Fruit fly (Drosophila melanogaster) whole organism, prepupa: ENCODE data around the gene CG2962.

Experiments used
- Blimp-1 ChIP-seq: fragments of 200-800 bp; sonication (Bioruptor generic); optimal IDR thresholded peaks from 3 replicates; lab custom pipeline; 2017; ENCODE audit warnings: missing biosample characterization, missing genetic modification characterization, mild to moderate bottlenecking, moderate library complexity, missing genetic modification reagents
- CG10631 ChIP-seq: fragments of 200-800 bp; sonication (Bioruptor generic); optimal IDR thresholded peaks from 2 replicates; lab custom pipeline; 2016; ENCODE audit warnings: missing biosample characterization, missing genetic modification characterization
- CG10669 ChIP-seq: fragments of 200-800 bp; sonication (Bioruptor generic); optimal IDR thresholded peaks from 3 replicates; lab custom pipeline; 2018; ENCODE audit warnings: missing biosample characterization, mild to moderate bottlenecking, missing genetic modification characterization, moderate library complexity
- CG11294 ChIP-seq: fragments of 200-800 bp; sonication (Bioruptor generic); IDR thresholded peaks from 2 replicates; pipeline ENCODE4 v1.3.6; 2022; ENCODE audit warnings: missing biosample characterization, missing genetic modification characterization
- CG15336 ChIP-seq: fragments of 200-800 bp; sonication (Bioruptor generic); IDR thresholded peaks from 2 replicates; pipeline ENCODE4 v1.3.6; 2022; ENCODE audit warnings: missing biosample characterization, missing genetic modification characterization
- CG3032 ChIP-seq: fragments of 200-800 bp; optimal IDR thresholded peaks from 2 replicates; lab custom pipeline; 2019; ENCODE audit warnings: missing biosample characterization, mild to moderate bottlenecking, missing genetic modification characterization, moderate library complexity
- CG31627 ChIP-seq: fragments of 200-800 bp; sonication (Bioruptor generic); optimal IDR thresholded peaks from 3 replicates; lab custom pipeline; 2016; ENCODE audit warnings: missing biosample characterization, missing genetic modification characterization
- CG32006 ChIP-seq: fragments of 200-800 bp; sonication (Bioruptor generic); optimal IDR thresholded peaks from 3 replicates; lab custom pipeline; 2017; ENCODE audit warnings: missing biosample characterization, mild to moderate bottlenecking, missing genetic modification characterization
- CG3919 ChIP-seq: fragments of 200-800 bp; sonication (Bioruptor generic); optimal IDR thresholded peaks from 3 replicates; lab custom pipeline; 2016; ENCODE audit warnings: missing biosample characterization, missing genetic modification characterization
- CG6163 ChIP-seq: fragments of 200-800 bp; sonication (Bioruptor generic); IDR thresholded peaks from 3 replicates; pipeline ENCODE4 v1.3.6; 2022; ENCODE audit warnings: missing biosample characterization, missing genetic modification characterization
- CG6276 ChIP-seq: fragments of 200-800 bp; sonication (Bioruptor generic); optimal IDR thresholded peaks from 2 replicates; lab custom pipeline; 2017; ENCODE audit warnings: missing biosample characterization, mild to moderate bottlenecking, missing genetic modification characterization
- CG6792 ChIP-seq: fragments of 200-800 bp; sonication (Bioruptor generic); optimal IDR thresholded peaks from 3 replicates; lab custom pipeline; 2016; ENCODE audit warnings: missing biosample characterization, missing genetic modification characterization
- CG6808 ChIP-seq: fragments of 200-800 bp; sonication (Bioruptor generic); optimal IDR thresholded peaks from 3 replicates; lab custom pipeline; 2017; ENCODE audit warnings: missing biosample characterization, missing genetic modification characterization, mild to moderate bottlenecking, moderate library complexity, missing genetic modification reagents
- CG6854 ChIP-seq: fragments of 200-800 bp; sonication (Bioruptor generic); optimal IDR thresholded peaks from 2 replicates; lab custom pipeline; 2017; ENCODE audit warnings: missing biosample characterization, mild to moderate bottlenecking, missing genetic modification characterization
- CG7368 ChIP-seq: fragments of 200-800 bp; sonication (Bioruptor generic); optimal IDR thresholded peaks from 3 replicates; lab custom pipeline; 2016; ENCODE audit warnings: missing biosample characterization, missing genetic modification characterization
- CG8319 ChIP-seq: fragments of 200-800 bp; sonication (Bioruptor generic); optimal IDR thresholded peaks from 3 replicates; lab custom pipeline; 2016; ENCODE audit warnings: missing biosample characterization, missing genetic modification characterization
- CG9139 ChIP-seq: fragments of 200-800 bp; sonication (Bioruptor generic); optimal IDR thresholded peaks from 3 replicates; lab custom pipeline; 2017; ENCODE audit warnings: missing biosample characterization, mild to moderate bottlenecking, missing genetic modification characterization
- Eip75B ChIP-seq: fragments of 200-800 bp; sonication (Bioruptor generic); optimal IDR thresholded peaks from 3 replicates; lab custom pipeline; 2016; ENCODE audit warnings: missing biosample characterization, missing genetic modification characterization
- Eip78C ChIP-seq: fragments of 200-800 bp; sonication (Bioruptor generic); peaks from one replicate; lab custom pipeline; 2016; ENCODE audit warnings: missing biosample characterization, missing genetic modification characterization
- Eip93F ChIP-seq: fragments of 200-800 bp; sonication (Bioruptor generic); optimal IDR thresholded peaks from 2 replicates; lab custom pipeline; 2016; ENCODE audit warnings: missing biosample characterization, mild to moderate bottlenecking, missing genetic modification characterization
- Ets21C ChIP-seq: fragments of 200-800 bp; sonication (Bioruptor generic); optimal IDR thresholded peaks from 3 replicates; lab custom pipeline; 2016; ENCODE audit warnings: missing biosample characterization, missing genetic modification characterization
- Hr38 ChIP-seq: sonication (Bioruptor generic); optimal IDR thresholded peaks from 2 replicates; lab custom pipeline; 2016; ENCODE audit warnings: missing biosample characterization, missing genetic modification characterization
- Hr39 ChIP-seq: fragments of 200-800 bp; sonication (Bioruptor generic); optimal IDR thresholded peaks from 2 replicates; lab custom pipeline; 2016; ENCODE audit warnings: missing biosample characterization, missing genetic modification characterization
- Met ChIP-seq: fragments of 200-800 bp; sonication (Bioruptor generic); optimal IDR thresholded peaks from 3 replicates; lab custom pipeline; 2016; ENCODE audit warnings: missing biosample characterization, missing genetic modification characterization
- OdsH ChIP-seq: fragments of 200-800 bp; sonication (Bioruptor generic); optimal IDR thresholded peaks from 3 replicates; lab custom pipeline; 2016; ENCODE audit warnings: missing biosample characterization, missing genetic modification characterization
- Sox102F ChIP-seq: fragments of 200-800 bp; sonication (Bioruptor generic); optimal IDR thresholded peaks from 2 replicates; lab custom pipeline; 2016; ENCODE audit warnings: missing biosample characterization, mild to moderate bottlenecking, missing genetic modification characterization
- Sox14 ChIP-seq: fragments of 200-800 bp; sonication (Bioruptor generic); optimal IDR thresholded peaks from 3 replicates; lab custom pipeline; 2016; ENCODE audit warnings: missing biosample characterization, missing genetic modification characterization
- Sox15 ChIP-seq: fragments of 200-800 bp; sonication (Bioruptor generic); optimal IDR thresholded peaks from 3 replicates; lab custom pipeline; 2016; ENCODE audit warnings: missing biosample characterization, missing genetic modification characterization
- achi ChIP-seq: fragments of 200-800 bp; sonication (Bioruptor generic); optimal IDR thresholded peaks from 3 replicates; lab custom pipeline; 2016; ENCODE audit warnings: missing biosample characterization, missing genetic modification characterization
- cyc ChIP-seq: fragments of 200-800 bp; sonication (Bioruptor generic); optimal IDR thresholded peaks from 3 replicates; lab custom pipeline; 2016; ENCODE audit warnings: missing biosample characterization, missing genetic modification characterization
- dac ChIP-seq: fragments of 200-800 bp; sonication (Bioruptor generic); optimal IDR thresholded peaks from 2 replicates; lab custom pipeline; 2017; ENCODE audit warnings: missing biosample characterization, mild to moderate bottlenecking, missing genetic modification characterization
- fd59A ChIP-seq: fragments of 200-800 bp; sonication (Bioruptor generic); optimal IDR thresholded peaks from 2 replicates; lab custom pipeline; 2017; ENCODE audit warnings: missing biosample characterization, mild to moderate bottlenecking, missing genetic modification characterization, missing genetic modification reagents
- fd85E ChIP-seq: fragments of 200-800 bp; sonication (Bioruptor generic); optimal IDR thresholded peaks from 3 replicates; lab custom pipeline; 2016; ENCODE audit warnings: missing biosample characterization, missing genetic modification characterization
- fkh ChIP-seq: fragments of 200-800 bp; sonication (Bioruptor generic); optimal IDR thresholded peaks from 3 replicates; lab custom pipeline; 2017; ENCODE audit warnings: missing biosample characterization, mild to moderate bottlenecking, missing genetic modification characterization, moderate library complexity
- net ChIP-seq: fragments of 200-800 bp; sonication (Bioruptor generic); optimal IDR thresholded peaks from 3 replicates; lab custom pipeline; 2016; ENCODE audit warnings: missing biosample characterization, missing genetic modification characterization
- pdm3 ChIP-seq: fragments of 200-800 bp; sonication (Bioruptor generic); optimal IDR thresholded peaks from 3 replicates; lab custom pipeline; 2016; ENCODE audit warnings: missing biosample characterization, missing genetic modification characterization
- salr ChIP-seq, 2 experiments: fragments of 200-800 bp; sonication (Bioruptor generic); optimal IDR thresholded peaks; 3 replicates each; lab custom pipeline; 2016 to 2018; ENCODE audit warnings: missing biosample characterization in 2 of 2, missing genetic modification characterization in 2 of 2, mild to moderate bottlenecking in 1 of 2
- spab ChIP-seq: fragments of 200-800 bp; sonication (Bioruptor generic); optimal IDR thresholded peaks from 2 replicates; lab custom pipeline; 2017; ENCODE audit warnings: missing biosample characterization, mild to moderate bottlenecking, missing genetic modification characterization, missing genetic modification reagents
- ss ChIP-seq, 2 experiments: fragments of 200-800 bp; sonication (Bioruptor generic); optimal IDR thresholded peaks; 2 replicates in 1 of 2; 3 replicates in 1 of 2; lab custom pipeline; 2017 to 2018; ENCODE audit warnings: mild to moderate bottlenecking in 2 of 2, missing biosample characterization in 2 of 2, missing genetic modification characterization in 2 of 2, moderate library complexity in 1 of 2
- svp ChIP-seq: fragments of 200-800 bp; sonication (Bioruptor generic); peaks from one replicate; lab custom pipeline; 2016; ENCODE audit warnings: missing biosample characterization, missing genetic modification characterization
- vri ChIP-seq: fragments of 200-800 bp; sonication (Bioruptor generic); optimal IDR thresholded peaks from 3 replicates; lab custom pipeline; 2016; ENCODE audit warnings: missing biosample characterization, mild to moderate bottlenecking, missing genetic modification characterization

Gene CG2962

DNA sequence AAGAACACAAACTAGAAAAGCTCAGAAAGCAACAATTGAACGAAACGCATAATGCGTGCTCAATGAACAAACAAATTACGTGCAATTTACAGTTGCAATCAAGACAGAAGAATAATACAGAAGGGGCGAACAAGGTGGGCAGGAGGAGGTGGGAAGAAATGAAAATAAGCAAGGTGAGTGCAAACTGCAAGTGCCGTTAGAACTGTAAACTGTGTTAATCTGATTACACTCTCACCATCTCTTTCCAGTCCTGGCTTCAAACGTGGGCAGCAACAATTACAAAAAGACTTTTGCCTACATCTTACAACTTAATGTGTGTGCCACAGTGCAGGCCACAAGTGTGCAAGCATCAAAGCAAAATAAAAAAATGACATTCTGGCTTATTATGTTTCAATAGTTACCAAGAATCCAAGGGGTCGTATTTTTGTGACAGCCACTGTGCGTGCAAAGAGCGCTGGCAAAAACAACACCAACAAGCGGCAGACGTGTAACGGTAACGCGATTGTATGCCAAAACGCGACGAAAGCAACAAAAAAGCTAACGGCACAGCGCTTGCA is 6.0 kb downstream of the CG2962 start (continued):
- TF ChIP-seq salr (GFP tag; optimal IDR thresholded peaks at IDR 0.05; lab: Kevin White, UChicago) (peak in 1 of 2 experiments; percentile 27), cyc (GFP tag; lab: Kevin White, UChicago) (peak; percentile 54), ss (GFP tag; optimal IDR thresholded peaks at IDR 0.05; lab: Kevin White, UChicago) (no peak), CG6792 (GFP tag; lab: Kevin White, UChicago) (peak; percentile 22), CG3032 (no peak), Eip93F (GFP tag; lab: Kevin White, UChicago) (no peak), svp (GFP tag; lab: Kevin White, UChicago) (no peak), CG6276 (GFP tag; lab: Kevin White, UChicago) (peak; percentile 41), Eip75B (no peak), Sox102F (GFP tag; lab: Kevin White, UChicago) (peak; percentile 44), achi (GFP tag; lab: Kevin White, UChicago) (peak; percentile 22), CG10631 (GFP tag; lab: Kevin White, UChicago) (peak; percentile 7), CG6163 (GFP tag; lab: Robert Waterston, UW) (peak; percentile 66; the same call in 2 of the 3 replicates), spab (GFP tag; lab: Kevin White, UChicago) (no peak), CG7368 (GFP tag; lab: Kevin White, UChicago) (peak; percentile 59), CG11294 (GFP tag; lab: Robert Waterston, UW) (peak; percentile 25; the same call in 1 of the 2 replicates), Eip78C (GFP tag; lab: Kevin White, UChicago) (peak; percentile 86), CG10669 (GFP tag; lab: Kevin White, UChicago) (peak; percentile 15), Hr39 (peak; percentile 67), pdm3 (GFP tag; lab: Kevin White, UChicago) (peak; percentile 40), CG15336 (GFP tag; lab: Robert Waterston, UW) (peak; percentile 64), OdsH (peak; percentile 58), CG6854 (GFP tag; lab: Kevin White, UChicago) (no peak), CG9139 (no peak), fd59A (GFP tag; lab: Kevin White, UChicago) (no peak), fkh (GFP tag; lab: Kevin White, UChicago) (no peak), Ets21C (GFP tag; lab: Kevin White, UChicago) (peak; percentile 53), Blimp-1 (no peak)

DNA sequence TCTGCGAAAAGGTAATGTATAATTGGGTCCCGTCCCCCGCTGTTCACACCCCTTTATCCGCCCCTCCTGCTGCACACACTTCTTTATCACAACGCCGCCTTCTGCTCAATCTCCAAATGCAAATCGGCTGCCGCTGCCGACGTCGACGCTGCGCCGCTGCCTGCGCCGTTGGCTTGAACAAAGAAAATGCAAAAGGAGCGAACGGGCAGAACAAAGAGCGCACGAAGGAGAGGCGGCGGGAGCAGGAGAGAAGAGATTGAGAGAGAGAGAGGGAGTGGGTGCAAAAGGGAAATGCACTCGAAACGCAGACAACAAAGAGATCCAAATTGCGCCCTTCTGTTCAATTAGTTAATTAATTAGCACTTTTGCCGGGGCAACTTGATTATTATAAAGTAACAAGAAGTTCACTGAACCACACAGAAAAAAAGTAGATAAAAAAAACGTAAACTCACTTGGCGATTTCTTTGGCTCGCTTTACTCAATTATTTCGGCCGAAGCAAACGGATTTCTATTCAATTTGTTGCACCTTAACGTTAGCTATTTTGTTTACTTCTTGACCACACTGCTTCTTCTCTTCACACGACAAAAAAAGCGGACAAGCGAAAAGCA is 6.8 kb downstream of the CG2962 start:
- TF ChIP-seq net (GFP tag; lab: Kevin White, UChicago) (no peak), Sox14 (GFP tag; lab: Kevin White, UChicago) (peak; percentile 99), svp (GFP tag; lab: Kevin White, UChicago) (peak; percentile 66), CG6808 (GFP tag; lab: Kevin White, UChicago) (peak; percentile 20), CG6163 (GFP tag; lab: Robert Waterston, UW) (peak; percentile 62), vri (peak; percentile 12), CG32006 (GFP tag; lab: Kevin White, UChicago) (no peak), OdsH (no peak), Eip78C (GFP tag; lab: Kevin White, UChicago) (peak; percentile 63), CG15336 (GFP tag; lab: Robert Waterston, UW) (no peak), CG9139 (peak; percentile 21)

- TF ChIP-seq CG3032 (no peak), CG32006 (GFP tag; lab: Kevin White, UChicago) (no peak), dac (GFP tag; lab: Kevin White, UChicago) (no peak), Hr38 (GFP tag; lab: Kevin White, UChicago) (no peak), Sox14 (GFP tag; lab: Kevin White, UChicago) (no peak), Sox15 (no peak), CG8319 (GFP tag; lab: Kevin White, UChicago) (no peak), fd59A (GFP tag; lab: Kevin White, UChicago) (no peak), salr (GFP tag; optimal IDR thresholded peaks at IDR 0.05; lab: Kevin White, UChicago) (no peak), CG31627 (GFP tag; lab: Kevin White, UChicago) (no peak), Eip75B (no peak), CG3919 (GFP tag; lab: Kevin White, UChicago) (no peak), Met (GFP tag; lab: Kevin White, UChicago) (no peak), CG6808 (GFP tag; lab: Kevin White, UChicago) (no peak), fd85E (GFP tag; lab: Kevin White, UChicago) (no peak), net (GFP tag; lab: Kevin White, UChicago) (no peak)
Measured at dm6 chrX:10206086-10206485, 10.4 kb downstream of the CG2962 start.
